Worm (Caenorhabditis elegans): ENCODE measurements around the gene F49E8.7.

The F49E8.7 gene

ce11 chrIV:7549844-7550243, 6.3 kb downstream of the F49E8.7 start (continued):
- TF ChIP-seq dmd-8 (GFP tag; IDR thresholded peaks at IDR 0.05): no peak
- TF ChIP-seq egl-27 (tag; optimal IDR thresholded peaks at IDR 0.05): no peak
- no peak for TF ChIP-seq unc-62 (GFP tag; optimal IDR thresholded peaks at IDR 0.05 in 1 of 2)
- no peak for TF ChIP-seq unc-62 (tag; optimal IDR thresholded peaks at IDR 0.05)
- TF ChIP-seq F10B5.3 (tag; optimal IDR thresholded peaks at IDR 0.05): no peak
- peak; percentile 65; the same call in 1 of the 2 replicates for TF ChIP-seq nhr-41 (GFP tag; IDR thresholded peaks at IDR 0.05)
- TF ChIP-seq daf-8 (GFP tag; IDR thresholded peaks at IDR 0.05): no peak
- no peak for TF ChIP-seq ceh-28 (tag; optimal IDR thresholded peaks at IDR 0.05)
- TF ChIP-seq skn-1 (tag; optimal IDR thresholded peaks at IDR 0.05): no peak
- no peak for TF ChIP-seq ceh-82 (tag; optimal IDR thresholded peaks at IDR 0.05)
- TF ChIP-seq dpl-1 (GFP tag; optimal IDR thresholded peaks at IDR 0.05): no peak
- TF ChIP-seq mdl-1 (tag; optimal IDR thresholded peaks at IDR 0.05): peak in 1 of 2 experiments; percentile 6
- TF ChIP-seq nhr-111 (GFP tag; optimal IDR thresholded peaks at IDR 0.05): no peak
- no peak for TF ChIP-seq attf-4 (tag; optimal IDR thresholded peaks at IDR 0.05)
- TF ChIP-seq nhr-10 (tag; optimal IDR thresholded peaks at IDR 0.05): no peak
- no peak for TF ChIP-seq cey-2 (tag; optimal IDR thresholded peaks at IDR 0.05; ENCODE audit: borderline replicate concordance, insufficient read depth)
- no peak for TF ChIP-seq duxl-1 (tag; optimal IDR thresholded peaks at IDR 0.05; ENCODE audit: poor library complexity)
- peak; percentile 50 for TF ChIP-seq aha-1 (tag)
- no peak for TF ChIP-seq D1046.2 (GFP tag; IDR thresholded peaks at IDR 0.05)
- no peak for TF ChIP-seq F37D6.2 (tag; optimal IDR thresholded peaks at IDR 0.05)
- no peak for TF ChIP-seq nhr-25 (tag; optimal IDR thresholded peaks at IDR 0.05; ENCODE audit: borderline replicate concordance, insufficient read depth)
- no peak for TF ChIP-seq lim-7 (GFP tag; IDR thresholded peaks at IDR 0.05)
- 0 out of 4 replicates have a peak, but pooled peaks of 1 of the 2 experiments have one; percentile 70 for TF ChIP-seq madf-5 (GFP tag; IDR thresholded peaks at IDR 0.05)
- TF ChIP-seq hif-1 (tag; optimal IDR thresholded peaks at IDR 0.05): peak in 1 of 2 experiments; percentile 8
- peak; percentile 60 for TF ChIP-seq lin-1 (GFP tag; IDR thresholded peaks at IDR 0.05)
- no peak for TF ChIP-seq zfp-2 (tag; optimal IDR thresholded peaks at IDR 0.05)
- TF ChIP-seq pqm-1 (tag; optimal IDR thresholded peaks at IDR 0.05): peak; percentile 42
- no peak for TF ChIP-seq arid-1 (GFP tag; conservative IDR thresholded peaks at IDR 0.05)
- TF ChIP-seq vab-7 (GFP tag; IDR thresholded peaks at IDR 0.05): 0 out of 2 replicates have a peak, but pooled peaks have one; percentile 23
- no peak for TF ChIP-seq ceh-32 (tag; optimal IDR thresholded peaks at IDR 0.05; ENCODE audit: poor library complexity)
- peak; percentile 68 for TF ChIP-seq mes-2 (tag; optimal IDR thresholded peaks at IDR 0.05; ENCODE audit: poor library complexity, severe bottlenecking)
- TF ChIP-seq Y5F2A.4 (GFP tag; optimal IDR thresholded peaks at IDR 0.05): no peak
- no peak for TF ChIP-seq mdt-29 (GFP tag; IDR thresholded peaks at IDR 0.05)
- TF ChIP-seq ceh-62 (tag; optimal IDR thresholded peaks at IDR 0.05): no peak
- peak; percentile 70 for TF ChIP-seq nhr-28 (tag; optimal IDR thresholded peaks at IDR 0.05)
- no peak for TF ChIP-seq spr-3 (GFP tag; optimal IDR thresholded peaks at IDR 0.05)
- no peak for TF ChIP-seq ama-1 (optimal IDR thresholded peaks at IDR 0.05)
- TF ChIP-seq lsy-2 (tag; optimal IDR thresholded peaks at IDR 0.05): peak in 1 of 2 experiments; percentile 48
- peak; percentile 68 for TF ChIP-seq mep-1 (tag; optimal IDR thresholded peaks at IDR 0.05)
- no peak for TF ChIP-seq mxl-2 (GFP tag; conservative IDR thresholded peaks at IDR 0.05)
- no peak for TF ChIP-seq ceh-20 (GFP tag; IDR thresholded peaks at IDR 0.05)
- peak; percentile 79 for TF ChIP-seq hlh-11 (tag; optimal IDR thresholded peaks at IDR 0.05)
- TF ChIP-seq tra-1 (GFP tag; IDR thresholded peaks at IDR 0.05): no peak
- no peak for TF ChIP-seq zag-1 (tag; optimal IDR thresholded peaks at IDR 0.05)
- no peak for TF ChIP-seq snpc-4 (tag; optimal IDR thresholded peaks at IDR 0.05)
- TF ChIP-seq madf-9 (GFP tag; conservative IDR thresholded peaks at IDR 0.05): no peak
- TF ChIP-seq lin-39 (tag; optimal IDR thresholded peaks at IDR 0.05): no peak
- TF ChIP-seq nhr-42 (GFP tag; IDR thresholded peaks at IDR 0.05): peak; percentile 58; the same call in 1 of the 2 replicates
- no peak for TF ChIP-seq spr-1 (tag; optimal IDR thresholded peaks at IDR 0.05)
- no peak for TF ChIP-seq nhr-11 (tag; optimal IDR thresholded peaks at IDR 0.05)
- no peak for TF ChIP-seq fkh-10 (GFP tag; optimal IDR thresholded peaks at IDR 0.05)
- TF ChIP-seq zip-11 (GFP tag; IDR thresholded peaks at IDR 0.05): no peak

All from whole organism, L4 larva.